Fruit fly (Drosophila melanogaster) whole organism, larva: ENCODE data around the gene CG18259.

ENCODE experiments used
- noc ChIP-seq: fragments of 200-800 bp; sonication (Bioruptor generic); optimal IDR thresholded peaks from 3 replicates; lab custom pipeline; 2019; ENCODE audit warnings: missing biosample characterization, mild to moderate bottlenecking, missing genetic modification characterization, moderate library complexity

CG18259 gene

DNA sequence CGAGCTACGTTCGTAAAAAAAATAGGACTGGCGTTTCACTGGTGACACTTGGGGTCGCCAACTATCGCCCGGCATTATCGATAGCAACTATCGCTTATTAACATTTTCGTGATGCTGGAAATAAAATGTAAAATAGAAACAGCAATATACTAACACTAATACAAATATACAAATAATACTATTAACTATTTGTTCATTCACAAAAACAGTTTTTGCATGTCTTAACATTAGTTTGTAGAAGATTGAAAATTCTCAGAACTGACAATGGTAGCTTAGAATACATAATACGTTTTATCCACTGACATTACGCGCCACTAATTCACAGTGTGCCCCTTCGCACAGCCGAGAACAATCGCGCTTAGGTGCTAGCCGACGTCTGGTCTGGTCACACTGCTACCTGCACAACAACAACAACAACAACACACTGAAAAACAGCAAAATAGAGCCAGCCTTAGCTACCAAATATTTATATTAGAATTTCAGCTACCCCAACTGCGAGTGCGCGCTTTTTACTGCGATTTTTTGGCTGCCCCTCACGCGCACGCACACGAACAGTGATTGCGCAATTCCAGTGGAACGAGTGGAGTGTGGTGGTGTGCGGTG, 5.0 kb upstream of the CG18259 start, which contains the start of the genes CG6961 and S6KL:
CG6961 (minus strand) TSS at position 68 of the 603 bp plus-strand sequence.
S6KL (plus strand) TSS at position 322 of the 603 bp plus-strand sequence.
- TF ChIP-seq noc (tag; lab: Kevin White, UChicago), result no peak

- no peak for TF ChIP-seq noc (tag; lab: Kevin White, UChicago)
These were observed 3.0 kb downstream of the CG18259 start for dm6 chrX:18780260-18780659.

DNA sequence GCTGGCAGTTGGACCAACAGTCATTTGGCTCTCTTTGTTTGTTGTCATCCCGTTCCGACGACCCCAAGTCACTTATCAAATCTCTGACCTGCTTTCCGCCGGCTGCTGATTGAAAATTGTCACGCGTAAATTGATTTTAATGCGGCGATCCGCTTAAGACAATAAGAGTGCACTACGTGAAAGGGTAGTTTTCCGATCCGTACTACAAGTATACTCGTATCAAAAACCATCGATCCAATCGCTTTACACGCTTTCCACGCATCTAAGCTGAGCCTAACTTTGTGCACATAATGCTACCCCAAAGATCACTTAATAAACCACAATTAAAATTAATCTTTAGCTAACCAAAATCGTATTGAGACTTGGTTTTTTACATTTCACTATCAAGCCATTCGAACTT, 3.6 kb downstream of the CG18259 start:
- no peak for TF ChIP-seq noc (tag; lab: Kevin White, UChicago)

- no peak for TF ChIP-seq noc (tag; lab: Kevin White, UChicago)
These were observed 6.0 kb downstream of the CG18259 start for dm6 chrX:18776976-18777925.

DNA sequence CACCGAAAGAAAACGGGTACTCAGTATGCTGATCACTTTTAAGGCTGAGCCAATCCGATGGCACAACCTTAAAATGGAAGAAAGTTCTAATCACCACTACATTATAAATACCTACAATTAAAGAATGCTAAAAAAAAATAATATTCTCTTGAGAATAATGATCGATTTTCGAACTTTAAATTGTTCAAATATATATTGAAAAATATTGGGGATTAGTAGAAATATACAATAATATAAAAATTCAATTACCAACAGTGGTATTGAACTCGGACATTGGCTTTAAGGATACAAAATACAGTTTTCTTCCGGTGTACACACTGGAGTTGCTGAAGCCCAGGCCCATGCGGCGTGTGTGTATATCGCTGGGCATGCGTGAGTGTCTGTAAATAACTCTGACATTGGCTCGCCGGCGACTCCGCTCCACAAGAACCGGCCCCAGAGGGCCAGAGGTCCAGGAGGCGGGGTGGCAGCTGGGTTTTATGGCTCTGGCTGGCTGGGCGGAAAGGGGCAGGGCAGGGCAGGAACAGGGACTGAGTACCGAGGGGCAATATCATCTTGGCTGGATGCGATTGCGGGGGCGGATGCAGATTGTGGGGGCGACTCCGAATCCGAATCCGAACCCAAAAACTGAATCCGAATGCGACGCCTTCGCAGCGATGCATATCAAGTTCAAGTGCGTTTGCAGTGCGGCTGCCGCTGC, 7.3 kb downstream of the CG18259 start:
- TF ChIP-seq noc (tag; lab: Kevin White, UChicago), result no peak

dm6 chrX:18774818-18775343, 8.4 kb downstream of the CG18259 start, which contains the start of gene CG6891:
Gene CG6891 (plus strand): TSS chrX:18775228.
- no peak for TF ChIP-seq noc (tag; lab: Kevin White, UChicago)

DNA sequence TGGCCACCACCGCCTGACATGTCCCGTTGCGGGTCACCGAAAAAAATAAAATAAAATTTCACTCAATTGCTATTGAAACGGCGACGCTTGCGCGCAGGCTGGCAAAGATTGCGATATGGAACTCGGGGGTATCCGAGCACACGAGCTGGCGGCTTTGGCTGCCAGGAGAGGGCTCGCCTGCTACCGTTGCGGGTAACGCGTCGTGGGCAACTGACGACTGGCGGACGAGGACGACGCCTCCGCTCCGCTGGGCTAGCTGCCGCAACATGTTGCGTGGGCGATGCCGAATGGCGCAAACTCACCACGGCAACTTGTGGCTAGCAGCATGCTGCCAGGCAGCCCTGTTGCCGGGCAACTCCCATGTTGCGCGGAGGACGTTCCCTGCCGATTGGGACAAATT, 9.5 kb downstream of the CG18259 start, which contains the start of gene CCKLR-17D3:
CCKLR-17D3 (minus strand) TSS at position 211 of the 400 bp plus-strand sequence.
- no peak for TF ChIP-seq noc (tag; lab: Kevin White, UChicago)

DNA sequence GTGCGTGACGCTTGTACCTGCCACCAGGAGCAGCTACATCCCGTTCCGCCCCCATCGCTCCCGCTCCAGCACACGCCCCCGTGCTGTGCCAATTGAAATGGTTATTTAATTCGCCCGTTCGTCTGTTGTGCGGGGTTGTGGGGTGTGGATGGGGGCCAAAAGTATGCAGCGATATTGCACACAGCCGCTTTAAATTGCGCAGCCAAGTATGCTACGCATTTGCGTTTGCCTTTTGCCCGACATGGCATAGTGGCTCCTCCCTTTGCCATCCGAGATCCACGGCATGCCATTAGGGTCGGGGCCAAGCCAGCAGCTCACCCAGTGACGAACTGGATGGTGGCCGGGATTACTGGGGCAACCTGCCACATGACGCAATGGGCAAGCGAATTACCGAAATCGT, 11.3 kb downstream of the CG18259 start:
- TF ChIP-seq noc (tag; lab: Kevin White, UChicago), result no peak

dm6 chrX:18771356-18771755, 11.9 kb downstream of the CG18259 start:
- no peak for TF ChIP-seq noc (tag; lab: Kevin White, UChicago)

- TF ChIP-seq noc (tag; lab: Kevin White, UChicago), result no peak
These were observed 35.1 kb downstream of the CG18259 start, which contains the start of gene CG12609 for dm6 chrX:18748206-18748605. Gene CG12609 (minus strand): TSS chrX:18748306.

DNA sequence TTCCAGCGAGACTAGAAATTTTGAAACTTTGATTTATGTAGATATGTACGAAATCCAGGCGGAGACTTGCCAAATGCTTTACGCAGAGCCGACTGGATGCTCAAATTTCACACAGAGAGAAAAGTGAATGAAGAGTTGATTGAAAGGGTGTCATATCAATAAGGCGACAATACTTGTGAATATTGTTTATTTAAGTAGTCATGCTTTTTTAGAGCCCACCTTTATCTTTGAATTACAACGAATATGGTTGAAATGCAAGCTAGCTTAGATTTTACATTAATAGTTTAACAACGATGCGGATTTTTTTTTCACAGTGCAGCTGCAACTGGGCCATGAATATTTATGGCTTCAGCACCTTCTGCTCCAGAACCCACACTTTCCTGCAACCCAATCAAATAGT, 43.5 kb downstream of the CG18259 start, which contains the start of gene CG6873:
CG6873 (minus strand) TSS at position 101 of the 400 bp plus-strand sequence.
- no peak for TF ChIP-seq noc (tag; lab: Kevin White, UChicago)
